Worm (Caenorhabditis elegans): Measurements from ENCODE around the gene C27D6.12.
A peak's percentile ranks its signal among the peaks of the same experiment; 100 is the strongest.

C27D6.12 gene

ce11 chrII:5181497-5181896 is 3.7 kb upstream of the C27D6.12 start (continued):
- TF ChIP-seq bed-3 (GFP tag; optimal IDR thresholded peaks at IDR 0.05) (no peak), hlh-1 (tag; optimal IDR thresholded peaks at IDR 0.05) (peak; percentile 40)

- TF ChIP-seq unc-120 (tag; optimal IDR thresholded peaks at IDR 0.05; ENCODE audit: poor library complexity, severe bottlenecking) (no peak), mls-2 (tag; optimal IDR thresholded peaks at IDR 0.05) (no peak), M03D4.4 (tag; optimal IDR thresholded peaks at IDR 0.05) (no peak), ztf-11 (tag; optimal IDR thresholded peaks at IDR 0.05) (no peak), cnd-1 (tag; optimal IDR thresholded peaks at IDR 0.05) (no peak), nhr-76 (tag; optimal IDR thresholded peaks at IDR 0.05) (no peak), zip-8 (tag; optimal IDR thresholded peaks at IDR 0.05) (no peak), unc-62 (GFP tag; optimal IDR thresholded peaks at IDR 0.05) (no peak), blmp-1 (tag; optimal IDR thresholded peaks at IDR 0.05) (no peak), ham-2 (GFP tag; optimal IDR thresholded peaks at IDR 0.05) (no peak), flh-1 (GFP tag; optimal IDR thresholded peaks at IDR 0.05) (no peak), ceh-83 (GFP tag; optimal IDR thresholded peaks at IDR 0.05) (no peak), unc-39 (tag; optimal IDR thresholded peaks at IDR 0.05) (no peak), mab-5 (tag; optimal IDR thresholded peaks at IDR 0.05) (no peak), elt-1 (tag; optimal IDR thresholded peaks at IDR 0.05; ENCODE audit: borderline replicate concordance, insufficient read depth) (no peak), lin-32 (GFP tag; optimal IDR thresholded peaks at IDR 0.05) (no peak), elt-3 (tag; optimal IDR thresholded peaks at IDR 0.05) (no peak)
Measured at ce11 chrII:5180272-5180671, 2.5 kb upstream of the C27D6.12 start.

ce11 chrII:5178609-5179008 is 807 bp upstream of the C27D6.12 start:
- TF ChIP-seq elt-3 (tag; optimal IDR thresholded peaks at IDR 0.05), result no peak
- no peak for TF ChIP-seq pha-4 (tag; optimal IDR thresholded peaks at IDR 0.05)
- no peak for TF ChIP-seq cnd-1 (tag; optimal IDR thresholded peaks at IDR 0.05)
- TF ChIP-seq lin-13 (tag; optimal IDR thresholded peaks at IDR 0.05), result no peak
- no peak for TF ChIP-seq drap-1 (GFP tag; optimal IDR thresholded peaks at IDR 0.05)
- no peak for TF ChIP-seq ztf-11 (tag; optimal IDR thresholded peaks at IDR 0.05)
- TF ChIP-seq elt-1 (tag; optimal IDR thresholded peaks at IDR 0.05; ENCODE audit: borderline replicate concordance, insufficient read depth), result no peak
- TF ChIP-seq unc-62 (GFP tag; optimal IDR thresholded peaks at IDR 0.05), result no peak
- TF ChIP-seq ceh-83 (GFP tag; optimal IDR thresholded peaks at IDR 0.05), result no peak
- no peak for TF ChIP-seq ces-1 (GFP tag; optimal IDR thresholded peaks at IDR 0.05)
- TF ChIP-seq zip-8 (tag; optimal IDR thresholded peaks at IDR 0.05), result no peak
- TF ChIP-seq nhr-2 (tag; optimal IDR thresholded peaks at IDR 0.05), result no peak
- TF ChIP-seq blmp-1 (tag; optimal IDR thresholded peaks at IDR 0.05), result no peak

ce11 chrII:5176934-5177333 is 868 bp downstream of the C27D6.12 start:
- TF ChIP-seq blmp-1 (tag; optimal IDR thresholded peaks at IDR 0.05), result no peak

ce11 chrII:5174370-5174769 is 3.4 kb downstream of the C27D6.12 start, which contains the start of gene C27D6.3:
Gene C27D6.3, minus strand, starts transcription at chrII:5174470.
- TF ChIP-seq ceh-39 (tag; optimal IDR thresholded peaks at IDR 0.05) (no peak), drap-1 (GFP tag; optimal IDR thresholded peaks at IDR 0.05) (no peak), tbx-8 (GFP tag; optimal IDR thresholded peaks at IDR 0.05) (no peak), nhr-12 (tag; optimal IDR thresholded peaks at IDR 0.05) (no peak), flh-1 (GFP tag; optimal IDR thresholded peaks at IDR 0.05) (no peak)

ce11 chrII:5172451-5172850 is 5.4 kb downstream of the C27D6.12 start, which contains the start of gene C27D6.1:
Gene C27D6.1, plus strand, starts transcription at chrII:5172751.
- TF ChIP-seq M03D4.4 (tag; optimal IDR thresholded peaks at IDR 0.05) (no peak), unc-62 (GFP tag; optimal IDR thresholded peaks at IDR 0.05) (no peak)

- no peak for TF ChIP-seq nhr-2 (tag; optimal IDR thresholded peaks at IDR 0.05)
- TF ChIP-seq cnd-1 (tag; optimal IDR thresholded peaks at IDR 0.05), result no peak
- no peak for TF ChIP-seq elt-1 (tag; optimal IDR thresholded peaks at IDR 0.05; ENCODE audit: borderline replicate concordance, insufficient read depth)
- TF ChIP-seq ces-1 (GFP tag; optimal IDR thresholded peaks at IDR 0.05), result no peak
- no peak for TF ChIP-seq drap-1 (GFP tag; optimal IDR thresholded peaks at IDR 0.05)
- TF ChIP-seq elt-3 (tag; optimal IDR thresholded peaks at IDR 0.05), result no peak
- TF ChIP-seq snpc-4 (tag; optimal IDR thresholded peaks at IDR 0.05), result no peak
- no peak for TF ChIP-seq nhr-12 (tag; optimal IDR thresholded peaks at IDR 0.05)
- no peak for TF ChIP-seq sptf-1 (tag; optimal IDR thresholded peaks at IDR 0.05)
- no peak for TF ChIP-seq tbx-8 (GFP tag; optimal IDR thresholded peaks at IDR 0.05)
- no peak for TF ChIP-seq blmp-1 (tag; optimal IDR thresholded peaks at IDR 0.05)
- no peak for TF ChIP-seq unc-39 (tag; optimal IDR thresholded peaks at IDR 0.05)
- TF ChIP-seq M03D4.4 (tag; optimal IDR thresholded peaks at IDR 0.05), result no peak
- no peak for TF ChIP-seq lin-13 (tag; optimal IDR thresholded peaks at IDR 0.05)
- no peak for TF ChIP-seq mls-2 (tag; optimal IDR thresholded peaks at IDR 0.05)
- TF ChIP-seq ham-2 (GFP tag; optimal IDR thresholded peaks at IDR 0.05), result no peak
- TF ChIP-seq ceh-83 (GFP tag; optimal IDR thresholded peaks at IDR 0.05), result no peak
Measured at ce11 chrII:5171610-5172009, 6.2 kb downstream of the C27D6.12 start, which contains the start of gene C27D6.15. Gene C27D6.15, plus strand, starts transcription at chrII:5171910.
